Worm (Caenorhabditis elegans): ENCODE results near the gene clec-129.

DNA sequence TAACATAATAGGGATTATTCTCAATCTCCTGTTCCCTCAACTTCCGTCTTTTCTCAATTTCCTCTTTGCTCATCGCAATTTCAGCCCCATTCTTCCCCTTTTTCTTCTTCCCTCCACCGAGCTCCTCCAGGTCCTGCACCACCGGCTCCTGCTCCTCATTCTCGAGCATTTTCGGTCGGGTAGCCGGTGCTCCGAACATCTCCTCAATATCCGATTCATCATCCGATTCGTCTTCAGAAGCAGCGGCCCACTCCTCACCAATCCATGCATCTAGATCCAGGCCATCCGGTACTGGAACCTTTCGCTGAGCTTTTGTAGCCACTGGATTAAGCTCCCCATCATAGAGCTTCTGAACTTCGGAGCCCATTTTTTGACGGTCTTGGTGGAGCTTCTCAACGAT is 31.1 kb upstream of the clec-129 start:
- no peak for TF ChIP-seq dao-5 (tag; optimal IDR thresholded peaks at IDR 0.05)
- no peak for TF ChIP-seq W03F9.2 (tag; optimal IDR thresholded peaks at IDR 0.05)

Data from whole organism, L4/young adult.